Worm (Caenorhabditis elegans) whole organism, mixed stage, embryonic: ENCODE measurements around the gene dcaf-1.
A peak's percentile ranks its signal among the peaks of the same experiment; 100 is the strongest.

ENCODE experiments used
- M03D4.4 ChIP-seq: sonication (generic microtip); optimal IDR thresholded peaks from 2 replicates; lab custom pipeline; 2017; ENCODE audit warnings: mild to moderate bottlenecking, missing genetic modification characterization, missing compliant biosample characterization
- bed-3 ChIP-seq: fragments of 200-800 bp; sonication (Bioruptor generic); optimal IDR thresholded peaks from 3 replicates; lab custom pipeline; 2018; ENCODE audit warnings: mild to moderate bottlenecking, missing genetic modification characterization, moderate library complexity, missing compliant biosample characterization
- ceh-43 ChIP-seq: fragments of 200-800 bp; sonication (Bioruptor generic); optimal IDR thresholded peaks from 2 replicates; lab custom pipeline; 2018; ENCODE audit warnings: mild to moderate bottlenecking, missing genetic modification characterization, moderate library complexity, missing compliant biosample characterization
- ceh-83 ChIP-seq: fragments of 200-800 bp; sonication (Bioruptor generic); optimal IDR thresholded peaks from 2 replicates; lab custom pipeline; 2018; ENCODE audit warnings: mild to moderate bottlenecking, missing genetic modification characterization, missing compliant biosample characterization
- ces-1 ChIP-seq: fragments of 150-350 bp; optimal IDR thresholded peaks from 2 replicates; lab custom pipeline; 2014; ENCODE audit warnings: missing biosample characterization, missing genetic modification reagents, missing genetic modification characterization
- drap-1 ChIP-seq: fragments of 200-800 bp; sonication (Bioruptor generic); optimal IDR thresholded peaks from 3 replicates; lab custom pipeline; 2018; ENCODE audit warnings: mild to moderate bottlenecking, missing genetic modification characterization, missing compliant biosample characterization
- flh-1 ChIP-seq: fragments of 200-800 bp; sonication (Bioruptor generic); optimal IDR thresholded peaks from 2 replicates; lab custom pipeline; 2018; ENCODE audit warnings: mild to moderate bottlenecking, missing genetic modification characterization, moderate library complexity, missing compliant biosample characterization
- ham-2 ChIP-seq: fragments of 200-800 bp; sonication (Bioruptor generic); optimal IDR thresholded peaks from 2 replicates; lab custom pipeline; 2018; ENCODE audit warnings: mild to moderate bottlenecking, missing genetic modification characterization, missing compliant biosample characterization
- hlh-1 ChIP-seq: fragments of 150-350 bp; optimal IDR thresholded peaks from 2 replicates; lab custom pipeline; 2014; ENCODE audit warnings: missing biosample characterization, missing genetic modification reagents, missing genetic modification characterization
- lin-13 ChIP-seq: fragments of 150-350 bp; optimal IDR thresholded peaks from 2 replicates; lab custom pipeline; 2014; ENCODE audit warnings: missing biosample characterization, missing genetic modification characterization
- lin-32 ChIP-seq: fragments of 200-800 bp; sonication (Bioruptor generic); optimal IDR thresholded peaks from 2 replicates; lab custom pipeline; 2018; ENCODE audit warnings: mild to moderate bottlenecking, missing genetic modification characterization, missing compliant biosample characterization
- mab-5 ChIP-seq: fragments of 150-350 bp; optimal IDR thresholded peaks from 2 replicates; lab custom pipeline; 2014; ENCODE audit warnings: missing biosample characterization, missing genetic modification characterization
- mep-1 ChIP-seq: fragments of 150-350 bp; optimal IDR thresholded peaks from 2 replicates; lab custom pipeline; 2017; ENCODE audit warnings: missing biosample characterization, missing genetic modification reagents, missing genetic modification characterization, inconsistent platforms
- mls-2 ChIP-seq: sonication (generic microtip); optimal IDR thresholded peaks from 2 replicates; lab custom pipeline; 2016; ENCODE audit warnings: mild to moderate bottlenecking, missing genetic modification characterization, moderate library complexity, missing compliant biosample characterization
- nhr-12 ChIP-seq: fragments of 150-350 bp; optimal IDR thresholded peaks from 2 replicates; lab custom pipeline; 2014; ENCODE audit warnings: missing biosample characterization, missing genetic modification characterization
- nhr-2 ChIP-seq: fragments of 150-350 bp; optimal IDR thresholded peaks from 2 replicates; lab custom pipeline; 2014; ENCODE audit warnings: missing biosample characterization, missing genetic modification characterization
- nhr-28 ChIP-seq: fragments of 150-350 bp; optimal IDR thresholded peaks from 2 replicates; lab custom pipeline; 2014; ENCODE audit warnings: missing biosample characterization, missing genetic modification characterization
- nhr-76 ChIP-seq: sonication (generic microtip); optimal IDR thresholded peaks from 2 replicates; lab custom pipeline; 2017; ENCODE audit warnings: missing biosample characterization, missing genetic modification characterization
- pha-4 ChIP-seq: fragments of 150-350 bp; optimal IDR thresholded peaks from 2 replicates; lab custom pipeline; 2018; ENCODE audit warnings: missing biosample characterization, missing genetic modification reagents, missing genetic modification characterization
- sem-2 ChIP-seq: fragments of 200-800 bp; sonication (Bioruptor generic); optimal IDR thresholded peaks from 2 replicates; lab custom pipeline; 2018; ENCODE audit warnings: mild to moderate bottlenecking, missing genetic modification characterization, missing compliant biosample characterization
- snpc-4 ChIP-seq: fragments of 150-350 bp; optimal IDR thresholded peaks from 2 replicates; lab custom pipeline; 2014; ENCODE audit warnings: missing biosample characterization, missing genetic modification characterization
- sptf-1 ChIP-seq: sonication (generic microtip); optimal IDR thresholded peaks from 2 replicates; lab custom pipeline; 2017; ENCODE audit warnings: mild to moderate bottlenecking, missing genetic modification characterization, moderate library complexity, missing compliant biosample characterization
- tbx-8 ChIP-seq: fragments of 200-800 bp; sonication (Bioruptor generic); optimal IDR thresholded peaks from 2 replicates; lab custom pipeline; 2018; ENCODE audit warnings: mild to moderate bottlenecking, missing genetic modification characterization, moderate library complexity, missing compliant biosample characterization
- unc-120 ChIP-seq: sonication (generic microtip); optimal IDR thresholded peaks from 2 replicates; lab custom pipeline; 2017; ENCODE audit warnings: missing genetic modification characterization, missing compliant biosample characterization; ENCODE audit not compliant: poor library complexity, severe bottlenecking
- unc-39 ChIP-seq: fragments of 150-350 bp; optimal IDR thresholded peaks from 2 replicates; lab custom pipeline; 2014; ENCODE audit warnings: missing biosample characterization, missing genetic modification characterization
- unc-62 ChIP-seq: fragments of 150-350 bp; optimal IDR thresholded peaks from 2 replicates; lab custom pipeline; 2014; ENCODE audit warnings: missing biosample characterization, missing genetic modification reagents, missing genetic modification characterization
- zip-8 ChIP-seq: fragments of 150-350 bp; optimal IDR thresholded peaks from 2 replicates; lab custom pipeline; 2014; ENCODE audit warnings: missing biosample characterization, missing genetic modification characterization
- ztf-11 ChIP-seq: fragments of 150-350 bp; optimal IDR thresholded peaks from 2 replicates; lab custom pipeline; 2014; ENCODE audit warnings: missing biosample characterization, missing genetic modification characterization

The dcaf-1 gene

ce11 chrIV:9734861-9735260 is 28.3 kb upstream of the dcaf-1 start:
- peak; percentile 56 for TF ChIP-seq unc-120 (tag; lab: Kevin White, UChicago)
- TF ChIP-seq sptf-1, result no peak

ce11 chrIV:9733904-9734303 is 27.4 kb upstream of the dcaf-1 start:
- TF ChIP-seq hlh-1 (tag; lab: Kevin White, UChicago) (no peak), unc-62 (GFP tag; lab: Kevin White, UChicago) (no peak), mls-2 (no peak), nhr-76 (tag; lab: Kevin White, UChicago) (no peak), nhr-12 (no peak), flh-1 (GFP tag; lab: Kevin White, UChicago) (no peak), ztf-11 (tag; lab: Kevin White, UChicago) (no peak)

ce11 chrIV:9728376-9728775 is 21.9 kb upstream of the dcaf-1 start, which contains the start of gene nhr-100:
nhr-100 (plus strand) TSS chrIV:9728676.
- no peak for TF ChIP-seq sem-2
- TF ChIP-seq bed-3 (GFP tag; lab: Kevin White, UChicago), result no peak
- no peak for TF ChIP-seq ceh-83

- TF ChIP-seq ceh-83 (no peak), ces-1 (GFP tag; lab: Kevin White, UChicago) (no peak), ceh-43 (GFP tag; lab: Kevin White, UChicago) (no peak), pha-4 (tag; lab: Kevin White, UChicago) (no peak), nhr-28 (tag; lab: Kevin White, UChicago) (no peak), ham-2 (GFP tag; lab: Kevin White, UChicago) (no peak), sem-2 (no peak), ztf-11 (tag; lab: Kevin White, UChicago) (no peak), lin-13 (no peak), mab-5 (tag; lab: Kevin White, UChicago) (no peak), M03D4.4 (tag; lab: Kevin White, UChicago) (no peak), nhr-76 (tag; lab: Kevin White, UChicago) (no peak), tbx-8 (GFP tag; lab: Kevin White, UChicago) (no peak)
Observed at ce11 chrIV:9727217-9727616, 20.7 kb upstream of the dcaf-1 start.

ce11 chrIV:9725468-9725985 is 19.0 kb upstream of the dcaf-1 start:
- TF ChIP-seq tbx-8 (GFP tag; lab: Kevin White, UChicago) (no peak), zip-8 (tag; lab: Kevin White, UChicago) (no peak), ceh-43 (GFP tag; lab: Kevin White, UChicago) (no peak), unc-62 (GFP tag; lab: Kevin White, UChicago) (no peak), bed-3 (GFP tag; lab: Kevin White, UChicago) (no peak)

- TF ChIP-seq bed-3 (GFP tag; lab: Kevin White, UChicago) (no peak), ztf-11 (tag; lab: Kevin White, UChicago) (no peak), lin-32 (no peak), tbx-8 (GFP tag; lab: Kevin White, UChicago) (no peak), mab-5 (tag; lab: Kevin White, UChicago) (no peak), snpc-4 (tag; lab: Kevin White, UChicago) (no peak), M03D4.4 (tag; lab: Kevin White, UChicago) (no peak), lin-13 (no peak), sptf-1 (no peak), hlh-1 (tag; lab: Kevin White, UChicago) (no peak), nhr-2 (tag; lab: Kevin White, UChicago) (no peak), nhr-12 (no peak), drap-1 (GFP tag; lab: Kevin White, UChicago) (no peak), mls-2 (no peak), ces-1 (GFP tag; lab: Kevin White, UChicago) (no peak), nhr-28 (tag; lab: Kevin White, UChicago) (no peak), zip-8 (tag; lab: Kevin White, UChicago) (no peak), ceh-83 (no peak), mep-1 (no peak), unc-39 (tag; lab: Kevin White, UChicago) (no peak)
Observed at ce11 chrIV:9724948-9725347, 18.4 kb upstream of the dcaf-1 start, which contains the start of the genes nhr-138 and C28D4.18. nhr-138 (plus strand) TSS chrIV:9725251. C28D4.18 (plus strand) TSS chrIV:9725280.
